Fruit fly (Drosophila melanogaster) whole organism, pupa: Measurements from ENCODE around the gene CG7457.
A peak's percentile ranks its signal among the peaks of the same experiment; 100 is the strongest.

Source experiments
- CG10348 ChIP-seq: fragments of 200-800 bp; sonication (Bioruptor generic); IDR thresholded peaks from 2 replicates; pipeline ENCODE4 v1.3.6; 2022; ENCODE audit warnings: missing biosample characterization, missing genetic modification characterization
- CG12605 ChIP-seq: fragments of 200-800 bp; sonication (Bioruptor generic); IDR thresholded peaks from 2 replicates; pipeline ENCODE4 v1.3.6; 2022; ENCODE audit warnings: missing biosample characterization, missing genetic modification characterization
- CG13204 ChIP-seq: fragments of 200-800 bp; sonication (Bioruptor generic); optimal IDR thresholded peaks from 2 replicates; lab custom pipeline; 2018; ENCODE audit warnings: missing biosample characterization, mild to moderate bottlenecking, missing genetic modification characterization, moderate library complexity
- CG14655 ChIP-seq: fragments of 200-800 bp; sonication (Bioruptor generic); optimal IDR thresholded peaks from 3 replicates; lab custom pipeline; 2017; ENCODE audit warnings: mild to moderate bottlenecking, missing biosample characterization, missing genetic modification reagents, missing genetic modification characterization
- CG15710 ChIP-seq: fragments of 200-800 bp; sonication (Bioruptor generic); optimal IDR thresholded peaks from 2 replicates; lab custom pipeline; 2018; ENCODE audit warnings: missing biosample characterization, mild to moderate bottlenecking, missing genetic modification characterization, moderate library complexity
- CG17806 ChIP-seq: fragments of 200-800 bp; sonication (Bioruptor generic); optimal IDR thresholded peaks from 2 replicates; lab custom pipeline; 2018; ENCODE audit warnings: missing biosample characterization, mild to moderate bottlenecking, missing genetic modification characterization, moderate library complexity
- CG32121 ChIP-seq: fragments of 200-800 bp; sonication (Bioruptor generic); IDR thresholded peaks from 2 replicates; pipeline ENCODE4 v1.3.6; 2022; ENCODE audit warnings: missing biosample characterization, missing genetic modification characterization
- CG34367 ChIP-seq: fragments of 200-800 bp; sonication (Bioruptor generic); optimal IDR thresholded peaks from 2 replicates; lab custom pipeline; 2018; ENCODE audit warnings: missing biosample characterization, mild to moderate bottlenecking, missing genetic modification characterization
- CG4496 ChIP-seq: fragments of 200-800 bp; sonication (Bioruptor generic); IDR thresholded peaks from 3 replicates; pipeline ENCODE4 v1.3.6; 2022; ENCODE audit warnings: missing biosample characterization, missing genetic modification characterization
- CG8159 ChIP-seq: fragments of 200-800 bp; sonication (Bioruptor generic); optimal IDR thresholded peaks from 3 replicates; lab custom pipeline; 2018; ENCODE audit warnings: missing biosample characterization, mild to moderate bottlenecking, missing genetic modification characterization, moderate library complexity
- CG8301 ChIP-seq: fragments of 200-800 bp; sonication (Bioruptor generic); optimal IDR thresholded peaks from 2 replicates; lab custom pipeline; 2018; ENCODE audit warnings: missing biosample characterization, mild to moderate bottlenecking, missing genetic modification characterization
- CG9948 ChIP-seq: fragments of 200-800 bp; sonication (Bioruptor generic); optimal IDR thresholded peaks from 2 replicates; lab custom pipeline; 2018; ENCODE audit warnings: missing biosample characterization, mild to moderate bottlenecking, missing genetic modification characterization, moderate library complexity
- D1 ChIP-seq: fragments of 200-800 bp; sonication (Bioruptor generic); optimal IDR thresholded peaks from 2 replicates; lab custom pipeline; 2018; ENCODE audit warnings: missing biosample characterization, mild to moderate bottlenecking, missing genetic modification characterization, moderate library complexity
- EcR ChIP-seq: fragments of 200-800 bp; sonication (Bioruptor generic); optimal IDR thresholded peaks from 3 replicates; lab custom pipeline; 2019; ENCODE audit warnings: missing biosample characterization, missing genetic modification characterization, mild to moderate bottlenecking, moderate library complexity, missing genetic modification reagents
- Ets98B ChIP-seq: fragments of 200-800 bp; sonication (Bioruptor generic); IDR thresholded peaks from 2 replicates; pipeline ENCODE4 v1.3.6; 2022; ENCODE audit warnings: missing biosample characterization, missing genetic modification characterization
- Pif1A ChIP-seq: fragments of 200-800 bp; sonication (Bioruptor generic); optimal IDR thresholded peaks from 3 replicates; lab custom pipeline; 2016; ENCODE audit warnings: missing biosample characterization, missing genetic modification characterization
- Pif1B ChIP-seq: fragments of 200-800 bp; sonication (Bioruptor generic); optimal IDR thresholded peaks from 3 replicates; lab custom pipeline; 2016; ENCODE audit warnings: missing biosample characterization, missing genetic modification characterization
- Snoo ChIP-seq: fragments of 200-800 bp; sonication (Bioruptor generic); optimal IDR thresholded peaks from 3 replicates; lab custom pipeline; 2017; ENCODE audit warnings: missing biosample characterization, mild to moderate bottlenecking, missing genetic modification characterization, inconsistent platforms
- fd96Ca ChIP-seq: fragments of 200-800 bp; sonication (Bioruptor generic); IDR thresholded peaks from 3 replicates; pipeline ENCODE4 v1.3.6; 2022; ENCODE audit warnings: missing biosample characterization, missing genetic modification characterization
- gl ChIP-seq: fragments of 200-800 bp; sonication (Bioruptor generic); optimal IDR thresholded peaks from 2 replicates; lab custom pipeline; 2018; ENCODE audit warnings: missing biosample characterization, mild to moderate bottlenecking, missing genetic modification characterization
- rn ChIP-seq: fragments of 200-800 bp; sonication (Bioruptor generic); IDR thresholded peaks from 2 replicates; pipeline ENCODE4 v1.3.6; 2022; ENCODE audit warnings: missing biosample characterization, missing genetic modification characterization

Gene CG7457

dm6 chr3L:7732141-7732748 lies 6.0 kb upstream of the CG7457 start, which contains the start of gene CG8492:
CG8492 (minus strand) TSS chr3L:7732191.
- TF ChIP-seq Snoo (no peak), CG32121 (no peak)

dm6 chr3L:7726690-7727089 lies 417 bp upstream of the CG7457 start:
- TF ChIP-seq Snoo (no peak), gl (tag; lab: Kevin White, UChicago) (no peak), CG8159 (tag; lab: Kevin White, UChicago) (no peak), CG34367 (tag; lab: Kevin White, UChicago) (no peak), rn (GFP tag; lab: Robert Waterston, UW) (no peak), CG12605 (GFP tag; lab: Robert Waterston, UW) (no peak), CG13204 (GFP tag; lab: Kevin White, UChicago) (no peak), CG9948 (tag; lab: Kevin White, UChicago) (no peak), CG32121 (no peak), CG14655 (GFP tag; lab: Kevin White, UChicago) (no peak), CG4496 (GFP tag; lab: Robert Waterston, UW) (no peak), CG10348 (GFP tag; lab: Robert Waterston, UW) (no peak), CG17806 (no peak), Pif1A (GFP tag; lab: Kevin White, UChicago) (no peak), Ets98B (GFP tag; lab: Robert Waterston, UW) (no peak)

- TF ChIP-seq gl (tag; lab: Kevin White, UChicago), result no peak
- TF ChIP-seq CG34367 (tag; lab: Kevin White, UChicago), result no peak
- TF ChIP-seq Snoo, result no peak
- no peak for TF ChIP-seq CG32121
- TF ChIP-seq CG8301 (tag; lab: Kevin White, UChicago), result no peak
- no peak for TF ChIP-seq rn (GFP tag; lab: Robert Waterston, UW)
- TF ChIP-seq fd96Ca (GFP tag; lab: Robert Waterston, UW), result no peak
- peak; percentile 18 for TF ChIP-seq EcR (GFP tag; lab: Kevin White, UChicago)
Measured at dm6 chr3L:7721527-7721926, 4.7 kb downstream of the CG7457 start.

- TF ChIP-seq CG10348 (GFP tag; lab: Robert Waterston, UW), result no peak
- TF ChIP-seq fd96Ca (GFP tag; lab: Robert Waterston, UW), result no peak
- TF ChIP-seq CG34367 (tag; lab: Kevin White, UChicago), result no peak
- TF ChIP-seq EcR (GFP tag; lab: Kevin White, UChicago), result no peak
- TF ChIP-seq CG8159 (tag; lab: Kevin White, UChicago), result no peak
- TF ChIP-seq CG4496 (GFP tag; lab: Robert Waterston, UW), result no peak
- no peak for TF ChIP-seq Pif1B (GFP tag; lab: Kevin White, UChicago)
- no peak for TF ChIP-seq CG8301 (tag; lab: Kevin White, UChicago)
- TF ChIP-seq rn (GFP tag; lab: Robert Waterston, UW), result no peak
- TF ChIP-seq CG14655 (GFP tag; lab: Kevin White, UChicago), result no peak
- no peak for TF ChIP-seq CG15710
- TF ChIP-seq gl (tag; lab: Kevin White, UChicago), result no peak
- no peak for TF ChIP-seq Ets98B (GFP tag; lab: Robert Waterston, UW)
- no peak for TF ChIP-seq CG9948 (tag; lab: Kevin White, UChicago)
- TF ChIP-seq Snoo, result no peak
- TF ChIP-seq CG13204 (GFP tag; lab: Kevin White, UChicago), result no peak
- TF ChIP-seq CG12605 (GFP tag; lab: Robert Waterston, UW), result no peak
Measured at dm6 chr3L:7719418-7719789, 6.9 kb downstream of the CG7457 start.

dm6 chr3L:7718561-7719417 lies 7.5 kb downstream of the CG7457 start, which contains the start of gene Mcad:
Mcad (plus strand) TSS chr3L:7719350.
- TF ChIP-seq CG15710 (peak; percentile 96), EcR (GFP tag; lab: Kevin White, UChicago) (peak; percentile 72), D1 (tag; lab: Kevin White, UChicago) (peak; percentile 76), CG8159 (tag; lab: Kevin White, UChicago) (peak; percentile 96), fd96Ca (GFP tag; lab: Robert Waterston, UW) (peak; percentile 98), CG9948 (tag; lab: Kevin White, UChicago) (peak; percentile 93), CG13204 (GFP tag; lab: Kevin White, UChicago) (peak; percentile 92), CG10348 (GFP tag; lab: Robert Waterston, UW) (peak; percentile 82), Snoo (peak; percentile 97), CG12605 (GFP tag; lab: Robert Waterston, UW) (peak; percentile 89), CG4496 (GFP tag; lab: Robert Waterston, UW) (peak; percentile 94), CG8301 (tag; lab: Kevin White, UChicago) (peak; percentile 96), Pif1A (GFP tag; lab: Kevin White, UChicago) (peak; percentile 96), Pif1B (GFP tag; lab: Kevin White, UChicago) (peak; percentile 97), gl (tag; lab: Kevin White, UChicago) (peak; percentile 93), CG17806 (peak; percentile 90), CG32121 (peak; percentile 94), CG34367 (tag; lab: Kevin White, UChicago) (peak; percentile 93), rn (GFP tag; lab: Robert Waterston, UW) (peak; percentile 82), CG14655 (GFP tag; lab: Kevin White, UChicago) (peak; percentile 98), Ets98B (GFP tag; lab: Robert Waterston, UW) (peak; percentile 88)
